Worm (Caenorhabditis elegans): ENCODE results near the gene clc-12.

The clc-12 gene

DNA sequence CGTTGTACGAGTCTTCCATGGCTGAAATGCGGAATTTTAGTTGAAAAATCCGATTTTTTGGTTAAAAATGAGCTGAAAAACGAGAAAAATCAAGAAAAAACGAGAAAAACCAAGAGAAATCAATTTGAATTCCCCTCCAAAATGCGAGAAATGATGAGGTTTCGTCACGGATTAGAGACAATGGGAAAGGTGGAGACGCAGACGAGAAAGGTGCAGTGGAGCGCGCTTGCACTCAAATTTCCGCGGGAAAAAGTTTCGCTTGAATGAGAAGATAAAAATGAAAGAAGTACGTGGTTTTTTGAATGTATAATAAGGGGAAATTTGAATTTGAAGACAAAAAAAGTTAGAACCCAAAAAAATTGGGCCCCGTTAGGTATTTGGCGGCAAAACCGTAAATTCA is 43.5 kb downstream of the clc-12 start, which contains the start of gene efl-1 (continued):
- 0 out of 2 replicates have a peak, but pooled peaks have one; percentile 15 for TF ChIP-seq set-16 (GFP tag; IDR thresholded peaks at IDR 0.05)
- peak; percentile 45; the same call in 1 of the 2 replicates for TF ChIP-seq vab-7 (GFP tag; IDR thresholded peaks at IDR 0.05)
- peak; percentile 87 for TF ChIP-seq nhr-77 (tag; optimal IDR thresholded peaks at IDR 0.05)
- TF ChIP-seq ceh-32 (tag; optimal IDR thresholded peaks at IDR 0.05; ENCODE audit: poor library complexity), result no peak
- TF ChIP-seq R02D3.7 (tag; optimal IDR thresholded peaks at IDR 0.05), result no peak
- no peak; the same call in 1 of the 2 replicates for TF ChIP-seq madf-9 (GFP tag; conservative IDR thresholded peaks at IDR 0.05)
- peak; percentile 98 for TF ChIP-seq aha-1 (tag)
- peak; percentile 62 for TF ChIP-seq spr-3 (GFP tag; optimal IDR thresholded peaks at IDR 0.05)
- no peak for TF ChIP-seq snpc-1.2 (GFP tag; IDR thresholded peaks at IDR 0.05)
- no peak for TF ChIP-seq nhr-41 (GFP tag; IDR thresholded peaks at IDR 0.05)
- TF ChIP-seq D1046.2 (GFP tag; IDR thresholded peaks at IDR 0.05), result no peak
- TF ChIP-seq attf-4 (tag; optimal IDR thresholded peaks at IDR 0.05), result no peak
- TF ChIP-seq dmd-9 (GFP tag; IDR thresholded peaks at IDR 0.05), result 0 out of 2 replicates have a peak, but pooled peaks have one; percentile 41
- peak; percentile 81 for TF ChIP-seq rbr-2 (tag; optimal IDR thresholded peaks at IDR 0.05)
- peak in 1 of 2 experiments; percentile 37 for TF ChIP-seq mdl-1 (tag; optimal IDR thresholded peaks at IDR 0.05)

DNA sequence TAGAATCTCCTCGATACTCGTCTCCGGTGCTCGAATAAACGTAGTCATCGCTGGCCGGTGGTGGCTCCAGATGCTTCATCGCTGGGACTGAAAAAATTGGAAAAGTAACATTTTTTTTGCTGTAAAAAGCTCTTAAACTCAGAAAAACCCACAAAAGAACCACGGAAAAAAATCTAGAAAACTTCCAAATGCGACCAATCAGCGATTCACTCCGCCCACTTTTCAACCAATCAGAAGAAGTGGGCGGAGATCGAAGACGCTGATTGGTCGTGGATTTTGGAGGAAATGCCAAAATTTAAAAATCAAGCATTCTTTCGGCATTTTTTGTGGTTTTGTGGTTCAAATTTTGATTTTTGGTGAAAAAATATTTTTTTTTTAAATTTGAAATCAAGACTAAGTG is 50.2 kb downstream of the clc-12 start:
- TF ChIP-seq unc-62 (GFP tag; optimal IDR thresholded peaks at IDR 0.05 in 1 of 2), result peak in 1 of 2 experiments; percentile 30
- TF ChIP-seq unc-62 (tag; optimal IDR thresholded peaks at IDR 0.05), result no peak
- TF ChIP-seq lin-29 (GFP tag; IDR thresholded peaks at IDR 0.05), result no peak
